Fruit fly (Drosophila melanogaster): Measurements from ENCODE around the gene CG17264.

- TF ChIP-seq Pif1A (GFP tag; optimal IDR thresholded peaks at IDR 0.05): no peak
- no peak for TF ChIP-seq CG4496 (GFP tag; IDR thresholded peaks at IDR 0.05)
- no peak for TF ChIP-seq CG17806 (tag; optimal IDR thresholded peaks at IDR 0.05)
- TF ChIP-seq EcR (GFP tag; optimal IDR thresholded peaks at IDR 0.05): no peak
- no peak for TF ChIP-seq CG15710 (tag; optimal IDR thresholded peaks at IDR 0.05)
- TF ChIP-seq gl (tag; optimal IDR thresholded peaks at IDR 0.05): no peak
- TF ChIP-seq D1 (tag; optimal IDR thresholded peaks at IDR 0.05): no peak
- TF ChIP-seq fd96Ca (GFP tag; IDR thresholded peaks at IDR 0.05): no peak
- TF ChIP-seq CG14655 (GFP tag; optimal IDR thresholded peaks at IDR 0.05): no peak
- TF ChIP-seq CG9948 (tag; optimal IDR thresholded peaks at IDR 0.05): no peak
Measured at dm6 chr2L:2993236-2993635, 25.1 kb upstream of the CG17264 start.
